Fruit fly (Drosophila melanogaster) whole organism, pupa: ENCODE measurements around the gene CG31029.

Source experiments
- CG10348 ChIP-seq: fragments of 200-800 bp; sonication (Bioruptor generic); IDR thresholded peaks from 2 replicates; pipeline ENCODE4 v1.3.6; 2022; ENCODE audit warnings: missing biosample characterization, missing genetic modification characterization
- CG12605 ChIP-seq: fragments of 200-800 bp; sonication (Bioruptor generic); IDR thresholded peaks from 2 replicates; pipeline ENCODE4 v1.3.6; 2022; ENCODE audit warnings: missing biosample characterization, missing genetic modification characterization
- CG13204 ChIP-seq: fragments of 200-800 bp; sonication (Bioruptor generic); optimal IDR thresholded peaks from 2 replicates; lab custom pipeline; 2018; ENCODE audit warnings: missing biosample characterization, mild to moderate bottlenecking, missing genetic modification characterization, moderate library complexity
- CG14655 ChIP-seq: fragments of 200-800 bp; sonication (Bioruptor generic); optimal IDR thresholded peaks from 3 replicates; lab custom pipeline; 2017; ENCODE audit warnings: mild to moderate bottlenecking, missing biosample characterization, missing genetic modification reagents, missing genetic modification characterization
- CG15710 ChIP-seq: fragments of 200-800 bp; sonication (Bioruptor generic); optimal IDR thresholded peaks from 2 replicates; lab custom pipeline; 2018; ENCODE audit warnings: missing biosample characterization, mild to moderate bottlenecking, missing genetic modification characterization, moderate library complexity
- CG17806 ChIP-seq: fragments of 200-800 bp; sonication (Bioruptor generic); optimal IDR thresholded peaks from 2 replicates; lab custom pipeline; 2018; ENCODE audit warnings: missing biosample characterization, mild to moderate bottlenecking, missing genetic modification characterization, moderate library complexity
- CG32121 ChIP-seq: fragments of 200-800 bp; sonication (Bioruptor generic); IDR thresholded peaks from 2 replicates; pipeline ENCODE4 v1.3.6; 2022; ENCODE audit warnings: missing biosample characterization, missing genetic modification characterization
- CG34367 ChIP-seq: fragments of 200-800 bp; sonication (Bioruptor generic); optimal IDR thresholded peaks from 2 replicates; lab custom pipeline; 2018; ENCODE audit warnings: missing biosample characterization, mild to moderate bottlenecking, missing genetic modification characterization
- CG4496 ChIP-seq: fragments of 200-800 bp; sonication (Bioruptor generic); IDR thresholded peaks from 3 replicates; pipeline ENCODE4 v1.3.6; 2022; ENCODE audit warnings: missing biosample characterization, missing genetic modification characterization
- CG8159 ChIP-seq: fragments of 200-800 bp; sonication (Bioruptor generic); optimal IDR thresholded peaks from 3 replicates; lab custom pipeline; 2018; ENCODE audit warnings: missing biosample characterization, mild to moderate bottlenecking, missing genetic modification characterization, moderate library complexity
- CG8301 ChIP-seq: fragments of 200-800 bp; sonication (Bioruptor generic); optimal IDR thresholded peaks from 2 replicates; lab custom pipeline; 2018; ENCODE audit warnings: missing biosample characterization, mild to moderate bottlenecking, missing genetic modification characterization
- CG9948 ChIP-seq: fragments of 200-800 bp; sonication (Bioruptor generic); optimal IDR thresholded peaks from 2 replicates; lab custom pipeline; 2018; ENCODE audit warnings: missing biosample characterization, mild to moderate bottlenecking, missing genetic modification characterization, moderate library complexity
- D1 ChIP-seq: fragments of 200-800 bp; sonication (Bioruptor generic); optimal IDR thresholded peaks from 2 replicates; lab custom pipeline; 2018; ENCODE audit warnings: missing biosample characterization, mild to moderate bottlenecking, missing genetic modification characterization, moderate library complexity
- EcR ChIP-seq: fragments of 200-800 bp; sonication (Bioruptor generic); optimal IDR thresholded peaks from 3 replicates; lab custom pipeline; 2019; ENCODE audit warnings: missing biosample characterization, missing genetic modification characterization, mild to moderate bottlenecking, moderate library complexity, missing genetic modification reagents
- Ets98B ChIP-seq: fragments of 200-800 bp; sonication (Bioruptor generic); IDR thresholded peaks from 2 replicates; pipeline ENCODE4 v1.3.6; 2022; ENCODE audit warnings: missing biosample characterization, missing genetic modification characterization
- Pif1A ChIP-seq: fragments of 200-800 bp; sonication (Bioruptor generic); optimal IDR thresholded peaks from 3 replicates; lab custom pipeline; 2016; ENCODE audit warnings: missing biosample characterization, missing genetic modification characterization
- Pif1B ChIP-seq: fragments of 200-800 bp; sonication (Bioruptor generic); optimal IDR thresholded peaks from 3 replicates; lab custom pipeline; 2016; ENCODE audit warnings: missing biosample characterization, missing genetic modification characterization
- Snoo ChIP-seq: fragments of 200-800 bp; sonication (Bioruptor generic); optimal IDR thresholded peaks from 3 replicates; lab custom pipeline; 2017; ENCODE audit warnings: missing biosample characterization, mild to moderate bottlenecking, missing genetic modification characterization, inconsistent platforms
- fd96Ca ChIP-seq: fragments of 200-800 bp; sonication (Bioruptor generic); IDR thresholded peaks from 3 replicates; pipeline ENCODE4 v1.3.6; 2022; ENCODE audit warnings: missing biosample characterization, missing genetic modification characterization
- gl ChIP-seq: fragments of 200-800 bp; sonication (Bioruptor generic); optimal IDR thresholded peaks from 2 replicates; lab custom pipeline; 2018; ENCODE audit warnings: missing biosample characterization, mild to moderate bottlenecking, missing genetic modification characterization
- rn ChIP-seq: fragments of 200-800 bp; sonication (Bioruptor generic); IDR thresholded peaks from 2 replicates; pipeline ENCODE4 v1.3.6; 2022; ENCODE audit warnings: missing biosample characterization, missing genetic modification characterization

The CG31029 gene

DNA sequence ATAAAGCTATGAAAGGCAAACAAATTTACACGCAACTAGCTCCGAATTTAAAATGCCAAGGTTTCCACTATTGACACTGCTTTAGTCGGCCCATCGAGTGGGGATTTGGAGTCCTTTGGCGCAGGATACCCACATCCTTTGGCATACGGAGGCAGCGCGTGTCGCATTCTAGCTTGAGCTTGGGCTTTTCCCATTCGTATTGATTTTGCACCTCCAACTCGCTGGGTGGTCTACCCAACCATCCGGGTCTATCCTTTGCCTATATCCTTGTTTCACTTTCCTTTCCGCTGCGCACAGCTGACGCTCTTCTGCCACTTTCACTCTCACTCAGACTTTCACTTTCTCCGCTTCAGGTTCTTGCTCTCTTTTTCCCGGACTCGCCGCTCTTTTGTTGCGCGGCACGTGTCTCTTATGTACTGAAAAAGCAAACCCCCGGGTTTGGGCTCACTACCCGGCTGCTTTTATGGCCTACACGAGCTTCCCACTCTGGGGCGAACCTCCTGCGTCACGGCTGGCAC lies 17.9 kb downstream of the CG31029 start:
- TF ChIP-seq CG8159 (tag; lab: Kevin White, UChicago) (no peak), CG8301 (tag; lab: Kevin White, UChicago) (no peak), CG12605 (GFP tag; lab: Robert Waterston, UW) (no peak)

dm6 chr3R:30110959-30111358 lies 21.2 kb downstream of the CG31029 start:
- TF ChIP-seq CG12605 (GFP tag; lab: Robert Waterston, UW) (no peak), CG4496 (GFP tag; lab: Robert Waterston, UW) (no peak), D1 (tag; lab: Kevin White, UChicago) (no peak), Snoo (tag; lab: Kevin White, UChicago) (no peak), Pif1A (no peak)

DNA sequence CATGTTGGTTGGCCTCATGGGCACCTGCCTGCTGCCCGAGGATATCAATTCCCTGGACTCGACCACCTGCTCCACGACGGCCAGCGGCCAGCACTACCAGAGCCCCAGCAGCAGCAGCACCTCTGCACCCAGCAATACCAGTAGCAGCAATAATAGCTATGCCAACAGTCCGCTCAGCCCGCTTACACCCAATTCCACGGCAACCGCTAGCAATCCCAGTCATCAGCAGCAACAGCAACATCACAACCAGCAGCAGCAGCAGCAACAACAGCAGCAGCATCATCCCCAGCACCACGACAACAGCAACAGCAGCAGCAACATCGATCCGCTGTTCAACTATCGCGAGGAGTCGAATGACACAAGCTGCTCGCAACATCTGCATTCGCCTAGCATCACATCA lies 22.8 kb downstream of the CG31029 start:
- TF ChIP-seq CG8159 (tag; lab: Kevin White, UChicago) (no peak), CG13204 (GFP tag; lab: Kevin White, UChicago) (no peak), Pif1B (GFP tag; lab: Kevin White, UChicago) (no peak), Snoo (tag; lab: Kevin White, UChicago) (no peak), fd96Ca (GFP tag; lab: Robert Waterston, UW) (no peak), CG9948 (tag; lab: Kevin White, UChicago) (no peak), rn (GFP tag; lab: Robert Waterston, UW) (no peak), EcR (GFP tag; lab: Kevin White, UChicago) (no peak)

DNA sequence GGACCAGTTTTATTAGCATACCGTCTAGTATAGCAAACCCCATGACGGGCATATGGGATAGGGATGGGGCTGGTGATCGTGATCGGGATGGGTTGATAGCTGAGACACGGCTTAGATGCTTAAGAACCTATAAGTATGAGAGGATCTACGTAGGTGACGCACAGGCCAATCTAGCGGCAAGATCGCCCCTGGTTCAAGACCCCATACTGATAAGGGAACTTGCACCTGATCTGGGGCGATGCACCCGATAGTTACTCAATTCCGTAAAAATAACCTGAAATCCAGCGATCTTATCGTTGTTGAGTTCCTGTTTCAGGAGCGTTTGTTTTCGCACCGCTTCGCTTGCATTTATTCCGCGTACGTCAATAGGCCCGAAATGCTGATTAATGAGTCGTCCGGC lies 23.6 kb downstream of the CG31029 start:
- TF ChIP-seq CG17806 (tag; lab: Kevin White, UChicago) (no peak), CG10348 (no peak), gl (tag; lab: Kevin White, UChicago) (no peak), Ets98B (GFP tag; lab: Robert Waterston, UW) (no peak), CG34367 (tag; lab: Kevin White, UChicago) (no peak), CG4496 (GFP tag; lab: Robert Waterston, UW) (no peak), CG13204 (GFP tag; lab: Kevin White, UChicago) (no peak), CG9948 (tag; lab: Kevin White, UChicago) (no peak), EcR (GFP tag; lab: Kevin White, UChicago) (no peak), CG32121 (GFP tag; lab: Robert Waterston, UW) (no peak), CG15710 (tag; lab: Kevin White, UChicago) (no peak), CG8301 (tag; lab: Kevin White, UChicago) (no peak), fd96Ca (GFP tag; lab: Robert Waterston, UW) (no peak), Snoo (tag; lab: Kevin White, UChicago) (no peak), Pif1B (GFP tag; lab: Kevin White, UChicago) (no peak), CG8159 (tag; lab: Kevin White, UChicago) (no peak), Pif1A (no peak)

dm6 chr3R:30107718-30108117 lies 24.5 kb downstream of the CG31029 start:
- TF ChIP-seq CG8159 (tag; lab: Kevin White, UChicago) (no peak), D1 (tag; lab: Kevin White, UChicago) (no peak), CG9948 (tag; lab: Kevin White, UChicago) (no peak)

DNA sequence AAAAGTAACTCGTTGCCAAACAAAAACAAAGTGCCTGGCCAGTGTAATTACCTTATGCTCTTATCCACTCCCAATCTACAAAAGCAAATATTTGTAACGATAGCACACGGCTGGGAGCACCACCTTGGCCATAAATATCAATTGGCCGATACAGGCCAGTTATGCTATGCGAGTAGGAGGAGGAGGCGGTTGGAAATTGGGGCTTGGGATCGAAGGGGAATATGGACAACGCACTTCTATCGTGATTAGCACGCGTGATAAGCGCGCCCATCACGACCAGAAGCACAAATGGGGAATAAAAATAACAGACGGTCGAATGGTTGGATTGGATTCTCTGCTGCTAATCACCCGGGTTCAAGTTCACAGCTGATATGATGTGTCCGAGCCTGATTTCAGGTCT lies 25.6 kb downstream of the CG31029 start:
- TF ChIP-seq CG17806 (tag; lab: Kevin White, UChicago) (no peak), CG13204 (GFP tag; lab: Kevin White, UChicago) (no peak), CG32121 (GFP tag; lab: Robert Waterston, UW) (no peak), Pif1B (GFP tag; lab: Kevin White, UChicago) (no peak), gl (tag; lab: Kevin White, UChicago) (no peak), CG4496 (GFP tag; lab: Robert Waterston, UW) (no peak), EcR (GFP tag; lab: Kevin White, UChicago) (no peak), CG12605 (GFP tag; lab: Robert Waterston, UW) (no peak), rn (GFP tag; lab: Robert Waterston, UW) (no peak), CG8159 (tag; lab: Kevin White, UChicago) (no peak), Pif1A (no peak), fd96Ca (GFP tag; lab: Robert Waterston, UW) (no peak), CG9948 (tag; lab: Kevin White, UChicago) (no peak), Snoo (tag; lab: Kevin White, UChicago) (no peak), Ets98B (GFP tag; lab: Robert Waterston, UW) (no peak), CG15710 (tag; lab: Kevin White, UChicago) (no peak), D1 (tag; lab: Kevin White, UChicago) (no peak), CG14655 (GFP tag; lab: Kevin White, UChicago) (no peak), CG34367 (tag; lab: Kevin White, UChicago) (no peak)

dm6 chr3R:30105808-30106207 lies 26.4 kb downstream of the CG31029 start:
- TF ChIP-seq CG8159 (tag; lab: Kevin White, UChicago) (no peak), Snoo (tag; lab: Kevin White, UChicago) (no peak), CG14655 (GFP tag; lab: Kevin White, UChicago) (no peak), EcR (GFP tag; lab: Kevin White, UChicago) (no peak), CG15710 (tag; lab: Kevin White, UChicago) (no peak), CG12605 (GFP tag; lab: Robert Waterston, UW) (no peak), CG17806 (tag; lab: Kevin White, UChicago) (no peak), CG13204 (GFP tag; lab: Kevin White, UChicago) (no peak), CG8301 (tag; lab: Kevin White, UChicago) (no peak), fd96Ca (GFP tag; lab: Robert Waterston, UW) (no peak), Pif1A (no peak), D1 (tag; lab: Kevin White, UChicago) (no peak), CG4496 (GFP tag; lab: Robert Waterston, UW) (no peak), CG34367 (tag; lab: Kevin White, UChicago) (no peak), CG9948 (tag; lab: Kevin White, UChicago) (no peak)
